Worm (Caenorhabditis elegans): Measurements from ENCODE around the gene C28A5.6.

The C28A5.6 gene

ce11 chrIII:4419117-4419978 is 10.0 kb downstream of the C28A5.6 start, which contains the start of the genes R07E5.7 and cku-80:
R07E5.7 (minus strand) TSS chrIII:4419167.
cku-80 (plus strand) TSS chrIII:4419848.
- TF ChIP-seq tab-1 (GFP tag; IDR thresholded peaks at IDR 0.05) (no peak; the same call in 1 of the 2 replicates), ztf-29 (GFP tag; IDR thresholded peaks at IDR 0.05) (no peak), med-1 (GFP tag; optimal IDR thresholded peaks at IDR 0.05; ENCODE audit: insufficient read depth) (no peak), klf-2 (GFP tag; conservative IDR thresholded peaks at IDR 0.05) (no peak), ztf-23 (GFP tag; IDR thresholded peaks at IDR 0.05) (peak; percentile 50; the same call in 1 of the 2 replicates), ref-1 (GFP tag; conservative IDR thresholded peaks at IDR 0.05) (no peak), T22C8.4 (GFP tag; IDR thresholded peaks at IDR 0.05) (no peak), flt-1 (GFP tag; IDR thresholded peaks at IDR 0.05) (no peak), cog-1 (tag; optimal IDR thresholded peaks at IDR 0.05) (peak; percentile 7)

- no peak for TF ChIP-seq cog-1 (tag; optimal IDR thresholded peaks at IDR 0.05)
- TF ChIP-seq flt-1 (GFP tag; IDR thresholded peaks at IDR 0.05), result no peak
- TF ChIP-seq ztf-29 (GFP tag; IDR thresholded peaks at IDR 0.05), result no peak
- no peak for TF ChIP-seq klf-2 (GFP tag; conservative IDR thresholded peaks at IDR 0.05)
- TF ChIP-seq tab-1 (GFP tag; IDR thresholded peaks at IDR 0.05), result no peak
- no peak for TF ChIP-seq ztf-23 (GFP tag; IDR thresholded peaks at IDR 0.05)
- no peak for TF ChIP-seq med-1 (GFP tag; optimal IDR thresholded peaks at IDR 0.05; ENCODE audit: insufficient read depth)
- no peak for TF ChIP-seq ref-1 (GFP tag; conservative IDR thresholded peaks at IDR 0.05)
- TF ChIP-seq T22C8.4 (GFP tag; IDR thresholded peaks at IDR 0.05), result no peak
Measured at ce11 chrIII:4417956-4418355, 11.3 kb downstream of the C28A5.6 start, which contains the start of the genes R07E5.19 and pdcd-2. R07E5.19 (minus strand) TSS chrIII:4418056. pdcd-2 (minus strand) TSS chrIII:4418057.

- TF ChIP-seq T22C8.4 (GFP tag; IDR thresholded peaks at IDR 0.05) (no peak), cog-1 (tag; optimal IDR thresholded peaks at IDR 0.05) (no peak), flt-1 (GFP tag; IDR thresholded peaks at IDR 0.05) (no peak), ztf-23 (GFP tag; IDR thresholded peaks at IDR 0.05) (no peak), klf-2 (GFP tag; conservative IDR thresholded peaks at IDR 0.05) (no peak), ref-1 (GFP tag; conservative IDR thresholded peaks at IDR 0.05) (no peak), tab-1 (GFP tag; IDR thresholded peaks at IDR 0.05) (no peak), med-1 (GFP tag; optimal IDR thresholded peaks at IDR 0.05; ENCODE audit: insufficient read depth) (no peak), ztf-29 (GFP tag; IDR thresholded peaks at IDR 0.05) (no peak)
Measured at ce11 chrIII:4415135-4415534, 14.2 kb downstream of the C28A5.6 start, which contains the start of gene R07E5.11. R07E5.11 (minus strand) TSS chrIII:4415235.

ce11 chrIII:4414041-4414440 is 15.3 kb downstream of the C28A5.6 start:
- peak; percentile 84 for TF ChIP-seq flt-1 (GFP tag; IDR thresholded peaks at IDR 0.05)
- TF ChIP-seq klf-2 (GFP tag; conservative IDR thresholded peaks at IDR 0.05), result peak; percentile 68
- peak; percentile 80 for TF ChIP-seq tab-1 (GFP tag; IDR thresholded peaks at IDR 0.05)
- peak; percentile 64 for TF ChIP-seq ref-1 (GFP tag; conservative IDR thresholded peaks at IDR 0.05)
- TF ChIP-seq T22C8.4 (GFP tag; IDR thresholded peaks at IDR 0.05), result peak; percentile 64
- TF ChIP-seq ztf-23 (GFP tag; IDR thresholded peaks at IDR 0.05), result peak; percentile 77

- TF ChIP-seq klf-2 (GFP tag; conservative IDR thresholded peaks at IDR 0.05) (no peak), ztf-29 (GFP tag; IDR thresholded peaks at IDR 0.05) (no peak), flt-1 (GFP tag; IDR thresholded peaks at IDR 0.05) (no peak), tab-1 (GFP tag; IDR thresholded peaks at IDR 0.05) (no peak), ref-1 (GFP tag; conservative IDR thresholded peaks at IDR 0.05) (no peak), ztf-23 (GFP tag; IDR thresholded peaks at IDR 0.05) (no peak)
Measured at ce11 chrIII:4413099-4413498, 16.2 kb downstream of the C28A5.6 start, which contains the start of gene mpc-1. mpc-1 (plus strand) TSS chrIII:4413457.

- TF ChIP-seq klf-2 (GFP tag; conservative IDR thresholded peaks at IDR 0.05) (no peak), ztf-23 (GFP tag; IDR thresholded peaks at IDR 0.05) (no peak), tab-1 (GFP tag; IDR thresholded peaks at IDR 0.05) (no peak), med-1 (GFP tag; optimal IDR thresholded peaks at IDR 0.05; ENCODE audit: insufficient read depth) (no peak), ref-1 (GFP tag; conservative IDR thresholded peaks at IDR 0.05) (no peak), ztf-29 (GFP tag; IDR thresholded peaks at IDR 0.05) (no peak), cog-1 (tag; optimal IDR thresholded peaks at IDR 0.05) (no peak), T22C8.4 (GFP tag; IDR thresholded peaks at IDR 0.05) (no peak), flt-1 (GFP tag; IDR thresholded peaks at IDR 0.05) (no peak)
Measured at ce11 chrIII:4412108-4413009, 16.9 kb downstream of the C28A5.6 start.

- TF ChIP-seq tab-1 (GFP tag; IDR thresholded peaks at IDR 0.05), result no peak
- TF ChIP-seq klf-2 (GFP tag; conservative IDR thresholded peaks at IDR 0.05), result no peak
- TF ChIP-seq ztf-29 (GFP tag; IDR thresholded peaks at IDR 0.05), result no peak
- no peak for TF ChIP-seq ztf-23 (GFP tag; IDR thresholded peaks at IDR 0.05)
- no peak for TF ChIP-seq med-1 (GFP tag; optimal IDR thresholded peaks at IDR 0.05; ENCODE audit: insufficient read depth)
- TF ChIP-seq cog-1 (tag; optimal IDR thresholded peaks at IDR 0.05), result no peak
- no peak for TF ChIP-seq flt-1 (GFP tag; IDR thresholded peaks at IDR 0.05)
- no peak for TF ChIP-seq ref-1 (GFP tag; conservative IDR thresholded peaks at IDR 0.05)
- TF ChIP-seq T22C8.4 (GFP tag; IDR thresholded peaks at IDR 0.05), result no peak
Measured at ce11 chrIII:4408251-4408650, 21.1 kb downstream of the C28A5.6 start, which contains the start of gene gpch-1. gpch-1 (plus strand) TSS chrIII:4408551.

ce11 chrIII:4407144-4407543 is 22.2 kb downstream of the C28A5.6 start, which contains the start of gene prdx-3:
prdx-3 (plus strand) TSS chrIII:4407444.
- TF ChIP-seq cog-1 (tag; optimal IDR thresholded peaks at IDR 0.05) (no peak), ztf-29 (GFP tag; IDR thresholded peaks at IDR 0.05) (no peak), flt-1 (GFP tag; IDR thresholded peaks at IDR 0.05) (no peak), tab-1 (GFP tag; IDR thresholded peaks at IDR 0.05) (no peak)

Data from whole organism, midembryonic.